Fruit fly (Drosophila melanogaster) S2 (cell line): ENCODE results near the gene bcd.

Experiments
- CG8478 ChIP-seq: fragments of >200 bp; optimal IDR thresholded peaks from 2 replicates; lab custom pipeline; 2018
- CTCF ChIP-seq, 2 experiments: fragments of >200 bp; optimal IDR thresholded peaks; 2 replicates each; lab custom pipeline; 2018

DNA sequence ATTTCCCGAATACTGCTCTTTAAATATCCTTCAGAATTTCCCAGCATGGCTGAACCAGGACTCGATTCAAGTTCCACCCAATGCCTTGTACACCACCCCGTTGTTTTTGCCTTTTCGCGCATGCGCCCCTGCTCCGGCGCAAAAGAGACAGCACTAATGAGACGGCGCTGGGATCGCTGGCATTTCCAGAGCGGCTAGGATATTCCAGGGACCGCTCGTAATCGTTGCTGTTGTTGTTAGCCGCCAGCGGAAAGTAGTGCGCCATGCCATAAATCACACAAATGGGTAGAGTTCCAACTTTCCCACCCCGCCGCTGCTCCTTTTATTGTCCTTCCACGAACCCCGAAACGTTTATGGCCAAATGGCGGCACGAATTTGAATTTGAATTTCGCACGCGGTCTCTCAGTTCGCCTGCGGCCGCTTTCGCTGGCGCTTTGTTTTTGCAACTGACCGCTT is 3.0 kb upstream of the bcd start, which contains the start of gene Ama:
- TF ChIP-seq CG8478 (lab: Kevin White, UChicago) (no peak), CTCF (optimal IDR thresholded peaks at IDR 0.05; lab: Kevin White, UChicago) (no peak)
